Worm (Caenorhabditis elegans) whole organism, mixed stage, embryonic: Measurements from ENCODE around the gene prk-1.
A peak's percentile ranks its signal among the peaks of the same experiment; 100 is the strongest.

Experiments used
- M03D4.4 ChIP-seq: sonication (generic microtip); optimal IDR thresholded peaks from 2 replicates; lab custom pipeline; 2017; ENCODE audit warnings: mild to moderate bottlenecking, missing genetic modification characterization, missing compliant biosample characterization
- bed-3 ChIP-seq: fragments of 200-800 bp; sonication (Bioruptor generic); optimal IDR thresholded peaks from 3 replicates; lab custom pipeline; 2018; ENCODE audit warnings: mild to moderate bottlenecking, missing genetic modification characterization, moderate library complexity, missing compliant biosample characterization
- blmp-1 ChIP-seq: fragments of 150-350 bp; optimal IDR thresholded peaks from 2 replicates; lab custom pipeline; 2014; ENCODE audit warnings: missing biosample characterization, missing genetic modification characterization
- ceh-39 ChIP-seq: fragments of 150-350 bp; optimal IDR thresholded peaks from 2 replicates; lab custom pipeline; 2014; ENCODE audit warnings: missing biosample characterization, missing genetic modification characterization
- ceh-43 ChIP-seq: fragments of 200-800 bp; sonication (Bioruptor generic); optimal IDR thresholded peaks from 2 replicates; lab custom pipeline; 2018; ENCODE audit warnings: mild to moderate bottlenecking, missing genetic modification characterization, moderate library complexity, missing compliant biosample characterization
- ceh-83 ChIP-seq: fragments of 200-800 bp; sonication (Bioruptor generic); optimal IDR thresholded peaks from 2 replicates; lab custom pipeline; 2018; ENCODE audit warnings: mild to moderate bottlenecking, missing genetic modification characterization, missing compliant biosample characterization
- ces-1 ChIP-seq: fragments of 150-350 bp; optimal IDR thresholded peaks from 2 replicates; lab custom pipeline; 2014; ENCODE audit warnings: missing biosample characterization, missing genetic modification reagents, missing genetic modification characterization
- cnd-1 ChIP-seq: fragments of 200-800 bp; sonication (Bioruptor generic); optimal IDR thresholded peaks from 2 replicates; lab custom pipeline; 2018; ENCODE audit warnings: mild to moderate bottlenecking, missing genetic modification characterization, missing compliant biosample characterization
- drap-1 ChIP-seq: fragments of 200-800 bp; sonication (Bioruptor generic); optimal IDR thresholded peaks from 3 replicates; lab custom pipeline; 2018; ENCODE audit warnings: mild to moderate bottlenecking, missing genetic modification characterization, missing compliant biosample characterization
- elt-1 ChIP-seq: sonication (generic microtip); optimal IDR thresholded peaks from 2 replicates; lab custom pipeline; 2017; ENCODE audit warnings: missing genetic modification characterization, mild to moderate bottlenecking, missing compliant biosample characterization, antibody characterized with exemption, moderate library complexity, borderline replicate concordance; ENCODE audit not compliant: insufficient read depth
- elt-3 ChIP-seq: fragments of 150-350 bp; optimal IDR thresholded peaks from 2 replicates; lab custom pipeline; 2014; ENCODE audit warnings: missing biosample characterization, missing genetic modification characterization
- flh-1 ChIP-seq: fragments of 200-800 bp; sonication (Bioruptor generic); optimal IDR thresholded peaks from 2 replicates; lab custom pipeline; 2018; ENCODE audit warnings: mild to moderate bottlenecking, missing genetic modification characterization, moderate library complexity, missing compliant biosample characterization
- ham-2 ChIP-seq: fragments of 200-800 bp; sonication (Bioruptor generic); optimal IDR thresholded peaks from 2 replicates; lab custom pipeline; 2018; ENCODE audit warnings: mild to moderate bottlenecking, missing genetic modification characterization, missing compliant biosample characterization
- hlh-1 ChIP-seq: fragments of 150-350 bp; optimal IDR thresholded peaks from 2 replicates; lab custom pipeline; 2014; ENCODE audit warnings: missing biosample characterization, missing genetic modification reagents, missing genetic modification characterization
- lin-13 ChIP-seq: fragments of 150-350 bp; optimal IDR thresholded peaks from 2 replicates; lab custom pipeline; 2014; ENCODE audit warnings: missing biosample characterization, missing genetic modification characterization
- lin-32 ChIP-seq: fragments of 200-800 bp; sonication (Bioruptor generic); optimal IDR thresholded peaks from 2 replicates; lab custom pipeline; 2018; ENCODE audit warnings: mild to moderate bottlenecking, missing genetic modification characterization, missing compliant biosample characterization
- lsy-2 ChIP-seq: fragments of 150-350 bp; optimal IDR thresholded peaks from 2 replicates; lab custom pipeline; 2014; ENCODE audit warnings: missing biosample characterization, missing genetic modification characterization
- mab-5 ChIP-seq: fragments of 150-350 bp; optimal IDR thresholded peaks from 2 replicates; lab custom pipeline; 2014; ENCODE audit warnings: missing biosample characterization, missing genetic modification characterization
- mep-1 ChIP-seq: fragments of 150-350 bp; optimal IDR thresholded peaks from 2 replicates; lab custom pipeline; 2017; ENCODE audit warnings: missing biosample characterization, missing genetic modification reagents, missing genetic modification characterization, inconsistent platforms
- nhr-2 ChIP-seq: fragments of 150-350 bp; optimal IDR thresholded peaks from 2 replicates; lab custom pipeline; 2014; ENCODE audit warnings: missing biosample characterization, missing genetic modification characterization
- nhr-76 ChIP-seq: sonication (generic microtip); optimal IDR thresholded peaks from 2 replicates; lab custom pipeline; 2017; ENCODE audit warnings: missing biosample characterization, missing genetic modification characterization
- pha-4 ChIP-seq: fragments of 150-350 bp; optimal IDR thresholded peaks from 2 replicates; lab custom pipeline; 2018; ENCODE audit warnings: missing biosample characterization, missing genetic modification reagents, missing genetic modification characterization
- sem-2 ChIP-seq: fragments of 200-800 bp; sonication (Bioruptor generic); optimal IDR thresholded peaks from 2 replicates; lab custom pipeline; 2018; ENCODE audit warnings: mild to moderate bottlenecking, missing genetic modification characterization, missing compliant biosample characterization
- snpc-4 ChIP-seq: fragments of 150-350 bp; optimal IDR thresholded peaks from 2 replicates; lab custom pipeline; 2014; ENCODE audit warnings: missing biosample characterization, missing genetic modification characterization
- sptf-1 ChIP-seq: sonication (generic microtip); optimal IDR thresholded peaks from 2 replicates; lab custom pipeline; 2017; ENCODE audit warnings: mild to moderate bottlenecking, missing genetic modification characterization, moderate library complexity, missing compliant biosample characterization
- tbx-8 ChIP-seq: fragments of 200-800 bp; sonication (Bioruptor generic); optimal IDR thresholded peaks from 2 replicates; lab custom pipeline; 2018; ENCODE audit warnings: mild to moderate bottlenecking, missing genetic modification characterization, moderate library complexity, missing compliant biosample characterization
- unc-39 ChIP-seq: fragments of 150-350 bp; optimal IDR thresholded peaks from 2 replicates; lab custom pipeline; 2014; ENCODE audit warnings: missing biosample characterization, missing genetic modification characterization
- unc-62 ChIP-seq: fragments of 150-350 bp; optimal IDR thresholded peaks from 2 replicates; lab custom pipeline; 2014; ENCODE audit warnings: missing biosample characterization, missing genetic modification reagents, missing genetic modification characterization
- zip-8 ChIP-seq: fragments of 150-350 bp; optimal IDR thresholded peaks from 2 replicates; lab custom pipeline; 2014; ENCODE audit warnings: missing biosample characterization, missing genetic modification characterization

The prk-1 gene

ce11 chrIII:7008836-7009235 is 18.9 kb downstream of the prk-1 start, which contains the start of gene lgc-38:
Gene lgc-38 (plus strand): TSS chrIII:7009136.
- TF ChIP-seq flh-1 (GFP tag; lab: Kevin White, UChicago) = no peak

- no peak for TF ChIP-seq nhr-76 (tag; lab: Kevin White, UChicago)
- TF ChIP-seq ces-1 (GFP tag; lab: Kevin White, UChicago) = peak; percentile 33
Measured at ce11 chrIII:7012060-7012459, 22.1 kb downstream of the prk-1 start.

DNA sequence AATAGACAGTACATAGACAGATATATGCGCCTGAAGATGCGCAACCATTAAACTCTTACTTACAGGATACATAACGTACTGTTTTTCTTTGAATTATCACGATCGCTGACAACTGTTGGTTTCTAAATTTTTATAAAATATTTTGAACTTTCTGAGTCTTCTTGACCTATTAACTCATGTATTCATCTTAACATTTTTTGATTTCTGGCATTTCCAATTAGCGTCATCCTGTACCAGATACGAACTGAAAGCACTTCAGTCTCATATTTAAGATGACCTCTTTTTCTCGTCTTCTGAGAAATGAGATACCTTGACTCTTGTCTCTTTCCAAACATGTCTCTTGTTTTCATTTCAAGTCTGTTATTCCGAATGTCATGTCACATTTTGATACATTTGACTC is 23.8 kb downstream of the prk-1 start:
- TF ChIP-seq tbx-8 (GFP tag; lab: Kevin White, UChicago) = no peak
- no peak for TF ChIP-seq snpc-4 (tag; lab: Kevin White, UChicago)
- no peak for TF ChIP-seq ceh-43 (GFP tag; lab: Kevin White, UChicago)
- no peak for TF ChIP-seq nhr-2 (tag; lab: Kevin White, UChicago)
- no peak for TF ChIP-seq sptf-1 (tag; lab: Kevin White, UChicago)
- no peak for TF ChIP-seq sem-2
- no peak for TF ChIP-seq lin-13 (tag; lab: Kevin White, UChicago)
- no peak for TF ChIP-seq ham-2 (GFP tag; lab: Kevin White, UChicago)
- TF ChIP-seq hlh-1 (tag; lab: Kevin White, UChicago) = no peak
- no peak for TF ChIP-seq ceh-83 (GFP tag; lab: Kevin White, UChicago)

DNA sequence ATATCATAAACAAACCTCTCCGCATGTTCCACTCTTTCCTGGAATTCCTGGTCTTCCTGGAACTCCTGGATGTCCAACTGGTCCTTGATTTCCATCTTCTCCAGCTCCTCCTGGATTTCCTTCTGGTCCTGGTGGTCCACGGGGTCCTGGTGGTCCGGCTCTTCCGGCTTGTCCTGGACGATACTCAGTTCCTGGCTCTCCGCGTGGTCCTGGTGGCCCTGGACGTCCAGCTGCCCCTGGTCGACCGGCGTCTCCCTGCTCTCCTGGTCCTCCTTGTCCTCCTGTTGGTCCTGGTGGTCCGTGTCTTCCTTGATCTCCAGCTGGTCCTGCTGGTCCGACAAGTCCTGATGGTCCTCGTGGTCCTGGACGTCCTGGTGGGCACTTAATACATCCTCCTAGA is 29.8 kb downstream of the prk-1 start:
- no peak for TF ChIP-seq elt-3 (tag; lab: Kevin White, UChicago)
- no peak for TF ChIP-seq flh-1 (GFP tag; lab: Kevin White, UChicago)
- TF ChIP-seq mep-1 (tag; lab: Kevin White, UChicago) = no peak
- no peak for TF ChIP-seq pha-4 (tag; lab: Kevin White, UChicago)
- TF ChIP-seq tbx-8 (GFP tag; lab: Kevin White, UChicago) = no peak
- TF ChIP-seq nhr-2 (tag; lab: Kevin White, UChicago) = no peak
- no peak for TF ChIP-seq unc-62 (GFP tag; lab: Kevin White, UChicago)
- TF ChIP-seq zip-8 = no peak
- no peak for TF ChIP-seq bed-3 (GFP tag; lab: Kevin White, UChicago)
- TF ChIP-seq sem-2 = no peak
- TF ChIP-seq elt-1 (tag; lab: Kevin White, UChicago) = no peak
- no peak for TF ChIP-seq ceh-43 (GFP tag; lab: Kevin White, UChicago)
- no peak for TF ChIP-seq lin-13 (tag; lab: Kevin White, UChicago)
- no peak for TF ChIP-seq ceh-39 (tag; lab: Kevin White, UChicago)

- TF ChIP-seq ceh-43 (GFP tag; lab: Kevin White, UChicago) (no peak), lin-32 (GFP tag; lab: Kevin White, UChicago) (no peak), flh-1 (GFP tag; lab: Kevin White, UChicago) (no peak), lin-13 (tag; lab: Kevin White, UChicago) (no peak), bed-3 (GFP tag; lab: Kevin White, UChicago) (no peak), tbx-8 (GFP tag; lab: Kevin White, UChicago) (no peak), drap-1 (no peak), unc-39 (tag; lab: Kevin White, UChicago) (no peak), mep-1 (tag; lab: Kevin White, UChicago) (no peak), ham-2 (GFP tag; lab: Kevin White, UChicago) (no peak), sptf-1 (tag; lab: Kevin White, UChicago) (no peak), elt-1 (tag; lab: Kevin White, UChicago) (no peak), blmp-1 (no peak), M03D4.4 (no peak)
Measured at ce11 chrIII:7020500-7020899, 30.5 kb downstream of the prk-1 start, which contains the start of gene col-8. Gene col-8 (minus strand): TSS chrIII:7020600.

ce11 chrIII:7021156-7021637 is 31.2 kb downstream of the prk-1 start, which contains the start of gene rfl-1:
Gene rfl-1 (plus strand): TSS chrIII:7021206.
- peak; percentile 70 for TF ChIP-seq lsy-2 (tag; lab: Kevin White, UChicago)
- TF ChIP-seq pha-4 (tag; lab: Kevin White, UChicago) = peak; percentile 11
- no peak for TF ChIP-seq cnd-1 (tag; lab: Kevin White, UChicago)
- peak; percentile 24 for TF ChIP-seq hlh-1 (tag; lab: Kevin White, UChicago)
- TF ChIP-seq sem-2 = no peak
- no peak for TF ChIP-seq mep-1 (tag; lab: Kevin White, UChicago)
- TF ChIP-seq ceh-39 (tag; lab: Kevin White, UChicago) = peak; percentile 26
- TF ChIP-seq mab-5 (tag; lab: Kevin White, UChicago) = no peak
- TF ChIP-seq ces-1 (GFP tag; lab: Kevin White, UChicago) = peak; percentile 81
- TF ChIP-seq unc-39 (tag; lab: Kevin White, UChicago) = no peak
